Worm (Caenorhabditis elegans): ENCODE results near the gene F13H8.8.

ce11 chrII:6222558-6222957 lies 45.3 kb downstream of the F13H8.8 start, which contains the start of gene C30B5.6:
- TF ChIP-seq lin-39 (tag; optimal IDR thresholded peaks at IDR 0.05) (no peak), aly-2 (tag; optimal IDR thresholded peaks at IDR 0.05) (no peak), skn-1 (tag; optimal IDR thresholded peaks at IDR 0.05) (no peak), tra-1 (GFP tag; IDR thresholded peaks at IDR 0.05) (no peak), lin-13 (GFP tag; optimal IDR thresholded peaks at IDR 0.05) (no peak), R02D3.7 (tag; optimal IDR thresholded peaks at IDR 0.05) (no peak), egl-27 (tag; optimal IDR thresholded peaks at IDR 0.05) (no peak), sdz-12 (GFP tag; optimal IDR thresholded peaks at IDR 0.05) (no peak), nhr-102 (tag; optimal IDR thresholded peaks at IDR 0.05) (no peak), ceh-82 (tag; optimal IDR thresholded peaks at IDR 0.05) (no peak)

Data from whole organism, L4 larva.